Fruit fly (Drosophila melanogaster) whole organism, adult: Measurements from ENCODE around the gene CG46525.

Experiments used
- CG7045 ChIP-seq: fragments of 200-800 bp; sonication (Bioruptor generic); optimal IDR thresholded peaks from 2 replicates; lab custom pipeline; 2017; ENCODE audit warnings: missing biosample characterization, mild to moderate bottlenecking, missing genetic modification characterization
- CG7101 ChIP-seq: fragments of 200-800 bp; sonication (Bioruptor generic); optimal IDR thresholded peaks from 2 replicates; lab custom pipeline; 2018; ENCODE audit warnings: missing biosample characterization, mild to moderate bottlenecking, missing genetic modification characterization, moderate library complexity
- Hr96 ChIP-seq: fragments of 200-800 bp; sonication (Bioruptor generic); optimal IDR thresholded peaks from 2 replicates; lab custom pipeline; 2016; ENCODE audit warnings: missing biosample characterization, missing genetic modification characterization
- cic ChIP-seq: fragments of 200-800 bp; sonication (Bioruptor generic); optimal IDR thresholded peaks from 2 replicates; lab custom pipeline; 2017; ENCODE audit warnings: missing biosample characterization, mild to moderate bottlenecking, missing genetic modification characterization, moderate library complexity

DNA sequence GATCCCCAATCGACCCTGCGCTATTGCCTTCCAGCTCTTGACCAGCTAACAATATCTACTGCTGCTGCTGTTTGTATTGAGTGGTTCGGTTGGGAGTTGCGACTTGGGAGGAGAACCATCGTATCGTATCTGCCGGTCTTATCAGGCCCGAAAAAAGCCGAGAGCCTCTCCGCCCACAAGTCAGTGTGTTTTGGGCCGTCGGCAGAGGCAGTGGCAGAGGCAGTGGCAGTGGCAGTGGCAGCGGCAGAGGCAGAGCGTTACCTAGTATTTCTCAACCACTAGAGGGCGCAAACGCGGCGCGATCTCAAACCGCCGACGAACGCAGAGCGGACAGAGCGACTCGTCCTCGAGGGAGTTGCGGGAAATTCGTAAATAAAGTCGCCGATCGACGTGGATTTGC, 4.9 kb upstream of the CG46525 start, which contains the start of gene SecCl:
- TF ChIP-seq CG7101 (no peak), CG7045 (GFP tag; lab: Kevin White, UChicago) (no peak), Hr96 (GFP tag; lab: Kevin White, UChicago) (no peak), cic (GFP tag; lab: Kevin White, UChicago) (no peak)
